Worm (Caenorhabditis elegans) whole organism, mixed stage, embryonic: ENCODE results near the gene R03A10.5.

Source experiments
- M03D4.4 ChIP-seq: sonication (generic microtip); optimal IDR thresholded peaks from 2 replicates; lab custom pipeline; 2017; ENCODE audit warnings: mild to moderate bottlenecking, missing genetic modification characterization, missing compliant biosample characterization
- blmp-1 ChIP-seq: fragments of 150-350 bp; optimal IDR thresholded peaks from 2 replicates; lab custom pipeline; 2014; ENCODE audit warnings: missing biosample characterization, missing genetic modification characterization
- ceh-43 ChIP-seq: fragments of 200-800 bp; sonication (Bioruptor generic); optimal IDR thresholded peaks from 2 replicates; lab custom pipeline; 2018; ENCODE audit warnings: mild to moderate bottlenecking, missing genetic modification characterization, moderate library complexity, missing compliant biosample characterization
- ces-1 ChIP-seq: fragments of 150-350 bp; optimal IDR thresholded peaks from 2 replicates; lab custom pipeline; 2014; ENCODE audit warnings: missing biosample characterization, missing genetic modification reagents, missing genetic modification characterization
- drap-1 ChIP-seq: fragments of 200-800 bp; sonication (Bioruptor generic); optimal IDR thresholded peaks from 3 replicates; lab custom pipeline; 2018; ENCODE audit warnings: mild to moderate bottlenecking, missing genetic modification characterization, missing compliant biosample characterization
- elt-1 ChIP-seq: sonication (generic microtip); optimal IDR thresholded peaks from 2 replicates; lab custom pipeline; 2017; ENCODE audit warnings: missing genetic modification characterization, mild to moderate bottlenecking, missing compliant biosample characterization, antibody characterized with exemption, moderate library complexity, borderline replicate concordance; ENCODE audit not compliant: insufficient read depth
- flh-1 ChIP-seq: fragments of 200-800 bp; sonication (Bioruptor generic); optimal IDR thresholded peaks from 2 replicates; lab custom pipeline; 2018; ENCODE audit warnings: mild to moderate bottlenecking, missing genetic modification characterization, moderate library complexity, missing compliant biosample characterization
- ham-2 ChIP-seq: fragments of 200-800 bp; sonication (Bioruptor generic); optimal IDR thresholded peaks from 2 replicates; lab custom pipeline; 2018; ENCODE audit warnings: mild to moderate bottlenecking, missing genetic modification characterization, missing compliant biosample characterization
- hlh-1 ChIP-seq: fragments of 150-350 bp; optimal IDR thresholded peaks from 2 replicates; lab custom pipeline; 2014; ENCODE audit warnings: missing biosample characterization, missing genetic modification reagents, missing genetic modification characterization
- lin-32 ChIP-seq: fragments of 200-800 bp; sonication (Bioruptor generic); optimal IDR thresholded peaks from 2 replicates; lab custom pipeline; 2018; ENCODE audit warnings: mild to moderate bottlenecking, missing genetic modification characterization, missing compliant biosample characterization
- lsy-2 ChIP-seq: fragments of 150-350 bp; optimal IDR thresholded peaks from 2 replicates; lab custom pipeline; 2014; ENCODE audit warnings: missing biosample characterization, missing genetic modification characterization
- mab-5 ChIP-seq: fragments of 150-350 bp; optimal IDR thresholded peaks from 2 replicates; lab custom pipeline; 2014; ENCODE audit warnings: missing biosample characterization, missing genetic modification characterization
- mep-1 ChIP-seq: fragments of 150-350 bp; optimal IDR thresholded peaks from 2 replicates; lab custom pipeline; 2017; ENCODE audit warnings: missing biosample characterization, missing genetic modification reagents, missing genetic modification characterization, inconsistent platforms
- mls-2 ChIP-seq: sonication (generic microtip); optimal IDR thresholded peaks from 2 replicates; lab custom pipeline; 2016; ENCODE audit warnings: mild to moderate bottlenecking, missing genetic modification characterization, moderate library complexity, missing compliant biosample characterization
- nhr-2 ChIP-seq: fragments of 150-350 bp; optimal IDR thresholded peaks from 2 replicates; lab custom pipeline; 2014; ENCODE audit warnings: missing biosample characterization, missing genetic modification characterization
- nhr-28 ChIP-seq: fragments of 150-350 bp; optimal IDR thresholded peaks from 2 replicates; lab custom pipeline; 2014; ENCODE audit warnings: missing biosample characterization, missing genetic modification characterization
- nhr-76 ChIP-seq: sonication (generic microtip); optimal IDR thresholded peaks from 2 replicates; lab custom pipeline; 2017; ENCODE audit warnings: missing biosample characterization, missing genetic modification characterization
- pha-4 ChIP-seq: fragments of 150-350 bp; optimal IDR thresholded peaks from 2 replicates; lab custom pipeline; 2018; ENCODE audit warnings: missing biosample characterization, missing genetic modification reagents, missing genetic modification characterization
- snpc-4 ChIP-seq: fragments of 150-350 bp; optimal IDR thresholded peaks from 2 replicates; lab custom pipeline; 2014; ENCODE audit warnings: missing biosample characterization, missing genetic modification characterization
- tbx-8 ChIP-seq: fragments of 200-800 bp; sonication (Bioruptor generic); optimal IDR thresholded peaks from 2 replicates; lab custom pipeline; 2018; ENCODE audit warnings: mild to moderate bottlenecking, missing genetic modification characterization, moderate library complexity, missing compliant biosample characterization
- unc-120 ChIP-seq: sonication (generic microtip); optimal IDR thresholded peaks from 2 replicates; lab custom pipeline; 2017; ENCODE audit warnings: missing genetic modification characterization, missing compliant biosample characterization; ENCODE audit not compliant: poor library complexity, severe bottlenecking
- unc-39 ChIP-seq: fragments of 150-350 bp; optimal IDR thresholded peaks from 2 replicates; lab custom pipeline; 2014; ENCODE audit warnings: missing biosample characterization, missing genetic modification characterization
- unc-62 ChIP-seq: fragments of 150-350 bp; optimal IDR thresholded peaks from 2 replicates; lab custom pipeline; 2014; ENCODE audit warnings: missing biosample characterization, missing genetic modification reagents, missing genetic modification characterization
- ztf-11 ChIP-seq: fragments of 150-350 bp; optimal IDR thresholded peaks from 2 replicates; lab custom pipeline; 2014; ENCODE audit warnings: missing biosample characterization, missing genetic modification characterization

R03A10.5 gene

DNA sequence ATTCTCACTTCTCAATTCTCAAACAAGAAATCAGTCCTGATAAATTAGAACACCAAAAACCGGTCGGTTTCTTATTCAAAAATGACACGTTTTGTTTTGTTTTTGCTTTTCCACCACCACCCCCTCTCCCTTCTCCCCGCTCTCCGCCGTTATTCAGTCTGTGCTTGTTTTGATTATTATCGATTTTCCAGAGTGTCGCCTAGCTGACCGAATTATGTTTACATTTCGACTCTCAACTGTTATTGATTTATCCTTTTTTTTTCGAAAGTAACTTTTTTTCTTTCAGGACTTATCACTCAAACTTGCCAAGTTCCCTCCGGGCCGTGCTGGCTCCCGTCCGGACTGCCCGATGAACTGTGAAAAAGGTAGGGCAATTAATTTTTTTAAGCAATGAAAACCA is 46.8 kb downstream of the R03A10.5 start, which contains the start of gene gob-1:
Gene gob-1 (plus strand): TSS at position 281 of the 400 bp plus-strand sequence.
- no peak for TF ChIP-seq hlh-1 (tag; lab: Kevin White, UChicago)
- no peak for TF ChIP-seq blmp-1 (tag; lab: Kevin White, UChicago)
- TF ChIP-seq mep-1 (tag; lab: Kevin White, UChicago) = no peak
- no peak for TF ChIP-seq lin-32 (GFP tag; lab: Kevin White, UChicago)
- TF ChIP-seq pha-4 (tag; lab: Kevin White, UChicago) = no peak
- TF ChIP-seq M03D4.4 = no peak
- no peak for TF ChIP-seq elt-1 (tag; lab: Kevin White, UChicago)

DNA sequence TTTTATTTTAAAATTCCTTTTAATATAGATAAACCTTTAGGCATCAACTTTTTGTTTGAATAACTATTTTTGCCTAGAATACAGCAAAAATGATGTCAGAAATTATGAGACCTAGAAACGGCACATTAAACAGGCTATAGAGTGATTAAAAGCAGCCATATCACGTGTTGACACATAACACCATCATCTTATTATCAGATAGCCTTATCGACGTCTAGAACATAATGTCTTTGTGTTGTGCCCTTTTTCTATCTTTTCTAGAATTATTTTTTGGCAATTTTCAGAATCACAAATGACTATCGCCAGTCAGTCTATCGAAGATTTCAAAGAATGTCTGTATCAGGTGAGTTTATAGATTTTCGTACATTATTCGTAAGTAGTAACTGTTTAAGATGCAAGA is 47.6 kb downstream of the R03A10.5 start:
- TF ChIP-seq ham-2 (GFP tag; lab: Kevin White, UChicago) (no peak), snpc-4 (no peak), lsy-2 (tag; lab: Kevin White, UChicago) (no peak), mab-5 (tag; lab: Kevin White, UChicago) (no peak), unc-62 (GFP tag; lab: Kevin White, UChicago) (no peak), ztf-11 (tag; lab: Kevin White, UChicago) (no peak), blmp-1 (tag; lab: Kevin White, UChicago) (no peak), nhr-28 (tag; lab: Kevin White, UChicago) (no peak), flh-1 (GFP tag; lab: Kevin White, UChicago) (no peak), ces-1 (GFP tag; lab: Kevin White, UChicago) (no peak), nhr-76 (tag; lab: Kevin White, UChicago) (no peak), unc-120 (tag; lab: Kevin White, UChicago) (no peak), pha-4 (tag; lab: Kevin White, UChicago) (no peak)

DNA sequence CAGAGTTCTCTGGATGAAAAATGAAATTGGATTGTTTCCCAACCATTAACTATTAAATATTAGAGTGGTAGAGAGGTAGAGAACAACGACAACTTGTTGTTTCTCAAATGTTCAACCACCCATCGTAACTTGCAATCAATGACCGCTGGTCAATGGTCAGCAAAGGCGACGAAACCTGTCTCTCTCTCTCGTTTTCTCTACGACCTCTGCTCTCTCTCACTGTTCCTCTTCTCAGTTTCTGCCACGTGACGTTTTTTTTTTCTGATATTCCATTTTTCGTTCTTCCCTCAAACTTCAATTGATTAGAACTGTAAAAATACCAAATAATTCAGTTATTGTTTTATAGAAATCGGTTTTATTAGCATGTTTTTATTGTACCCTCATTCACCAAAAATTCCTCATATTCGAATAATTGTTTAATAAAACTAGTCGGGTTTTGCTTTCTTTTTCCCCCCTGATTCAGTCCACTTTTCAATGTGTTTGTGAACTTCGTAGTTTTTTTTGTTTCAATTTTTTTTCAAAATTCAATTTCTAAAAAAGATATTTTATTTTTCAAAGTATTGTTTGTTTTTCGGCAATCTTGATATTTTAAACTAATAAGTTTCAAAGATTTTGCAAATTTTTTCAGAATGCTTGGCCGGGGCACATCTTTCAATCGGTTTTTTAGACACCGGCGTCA is 50.5 kb downstream of the R03A10.5 start, which contains the start of gene suox-1:
Gene suox-1 (plus strand): TSS at position 629 of the 679 bp plus-strand sequence.
- TF ChIP-seq ztf-11 (tag; lab: Kevin White, UChicago) = no peak
- TF ChIP-seq nhr-2 (tag; lab: Kevin White, UChicago) = no peak
- no peak for TF ChIP-seq unc-39 (tag; lab: Kevin White, UChicago)
- no peak for TF ChIP-seq mls-2 (tag; lab: Kevin White, UChicago)
- TF ChIP-seq pha-4 (tag; lab: Kevin White, UChicago) = no peak
- TF ChIP-seq drap-1 = no peak
- no peak for TF ChIP-seq tbx-8 (GFP tag; lab: Kevin White, UChicago)
- no peak for TF ChIP-seq mab-5 (tag; lab: Kevin White, UChicago)
- TF ChIP-seq M03D4.4 = no peak
- TF ChIP-seq unc-62 (GFP tag; lab: Kevin White, UChicago) = no peak
- no peak for TF ChIP-seq unc-120 (tag; lab: Kevin White, UChicago)
- no peak for TF ChIP-seq ceh-43
